Worm (Caenorhabditis elegans) whole organism, young adult: Measurements from ENCODE around the gene C16D2.1.

Experiments
- F52B5.7 ChIP-seq: sonication (generic microtip); optimal IDR thresholded peaks from 2 replicates; lab custom pipeline; 2016; ENCODE audit warnings: mild to moderate bottlenecking, missing genetic modification characterization, missing compliant biosample characterization
- ama-1 ChIP-seq, 3 experiments: fragments of 150-350 bp in 1 of 3; sonication (generic microtip) in 2 of 3; optimal IDR thresholded peaks; 2 replicates each; lab custom pipeline; 2014 to 2018; ENCODE audit warnings: missing biosample characterization in 2 of 3, missing genetic modification characterization in 2 of 3, missing genetic modification reagents in 2 of 3
- ceh-27 ChIP-seq: fragments of 200-800 bp; sonication (Bioruptor generic); optimal IDR thresholded peaks from 2 replicates; lab custom pipeline; 2018; ENCODE audit warnings: mild to moderate bottlenecking, missing genetic modification characterization, moderate library complexity, missing compliant biosample characterization
- him-1 ChIP-seq: sonication (generic microtip); optimal IDR thresholded peaks from 2 replicates; lab custom pipeline; 2016; ENCODE audit warnings: missing genotype, missing genetic modification reagents, missing genetic modification characterization, missing compliant biosample characterization
- let-607 ChIP-seq, 2 experiments: fragments of 200-800 bp in 1 of 2; sonication (Bioruptor generic) in 1 of 2; sonication (generic microtip) in 1 of 2; optimal IDR thresholded peaks; 2 replicates each; lab custom pipeline; 2016 to 2018; ENCODE audit warnings: mild to moderate bottlenecking in 2 of 2, missing compliant biosample characterization in 2 of 2, missing genetic modification characterization in 2 of 2, moderate library complexity in 2 of 2, missing genotype in 1 of 2
- sdz-38 ChIP-seq: sonication (generic microtip); optimal IDR thresholded peaks from 2 replicates; lab custom pipeline; 2016; ENCODE audit warnings: missing genotype, missing genetic modification characterization, missing compliant biosample characterization

DNA sequence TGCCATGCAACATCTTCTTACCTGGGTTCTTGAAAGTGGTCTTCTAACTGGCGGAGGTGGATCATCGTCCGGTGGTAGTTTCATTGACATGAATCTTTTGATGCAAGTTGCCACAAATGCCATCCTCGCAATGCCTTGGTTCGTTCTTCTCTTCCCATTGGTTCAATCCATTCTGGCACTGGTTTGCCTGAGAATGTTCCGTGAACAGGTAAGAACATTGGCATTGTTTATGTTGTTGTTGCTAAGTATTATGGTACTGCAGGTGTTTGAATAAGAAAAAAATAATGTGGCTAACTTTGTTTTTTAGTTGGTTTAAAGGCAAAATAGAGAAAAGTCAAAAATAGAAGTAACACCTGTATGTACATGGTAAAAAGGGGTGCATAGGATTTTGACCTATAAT is 12.3 kb downstream of the C16D2.1 start:
- TF ChIP-seq ceh-27 (no peak), sdz-38 (tag; lab: Kevin White, UChicago) (no peak), F52B5.7 (tag; lab: Kevin White, UChicago) (no peak), let-607 (tag; optimal IDR thresholded peaks at IDR 0.05; lab: Kevin White, UChicago) (no peak), him-1 (no peak), ama-1 (optimal IDR thresholded peaks at IDR 0.05; lab: Kevin White, UChicago) (no peak), ama-1 (GFP tag; optimal IDR thresholded peaks at IDR 0.05; lab: Kevin White, UChicago) (no peak)
